Fruit fly (Drosophila melanogaster) whole organism, embryonic: ENCODE data around the gene CG15390.

ENCODE experiments used
- Aef1 ChIP-seq: fragments of 200-800 bp; sonication (Bioruptor generic); IDR thresholded peaks from 3 replicates; pipeline ENCODE4 v1.3.6; 2022; ENCODE audit warnings: missing biosample characterization, missing genetic modification characterization
- CG10565 ChIP-seq: fragments of 200-800 bp; sonication (Bioruptor generic); optimal IDR thresholded peaks from 3 replicates; lab custom pipeline; 2016; ENCODE audit warnings: missing biosample characterization, mild to moderate bottlenecking, missing genetic modification characterization
- CG10959 ChIP-seq: fragments of 200-800 bp; sonication (Bioruptor generic); IDR thresholded peaks from 2 replicates; pipeline ENCODE4 v1.3.6; 2022; ENCODE audit warnings: missing biosample characterization, missing genetic modification characterization
- CG12299 ChIP-seq: fragments of 200-800 bp; sonication (Bioruptor generic); optimal IDR thresholded peaks from 2 replicates; lab custom pipeline; 2018; ENCODE audit warnings: missing biosample characterization, mild to moderate bottlenecking, missing genetic modification characterization
- CG12391 ChIP-seq: fragments of 200-800 bp; sonication (Bioruptor generic); optimal IDR thresholded peaks from 3 replicates; lab custom pipeline; 2018; ENCODE audit warnings: missing biosample characterization, mild to moderate bottlenecking, missing genetic modification characterization, moderate library complexity
- CG13296 ChIP-seq: fragments of 200-800 bp; sonication (Bioruptor generic); optimal IDR thresholded peaks from 3 replicates; lab custom pipeline; 2018; ENCODE audit warnings: missing biosample characterization, mild to moderate bottlenecking, missing genetic modification characterization
- CG13424 ChIP-seq: fragments of 200-800 bp; sonication (Bioruptor generic); optimal IDR thresholded peaks from 2 replicates; lab custom pipeline; 2019; ENCODE audit warnings: missing biosample characterization, mild to moderate bottlenecking, missing genetic modification characterization, moderate library complexity
- CG1529 ChIP-seq: fragments of 200-800 bp; sonication (Bioruptor generic); optimal IDR thresholded peaks from 3 replicates; lab custom pipeline; 2018; ENCODE audit warnings: missing biosample characterization, missing genetic modification characterization
- CG15479 ChIP-seq: fragments of 200-800 bp; sonication (Bioruptor generic); optimal IDR thresholded peaks from 3 replicates; lab custom pipeline; 2019; ENCODE audit warnings: missing biosample characterization, mild to moderate bottlenecking, missing genetic modification characterization, moderate library complexity
- CG1647 ChIP-seq: fragments of 200-800 bp; sonication (Bioruptor generic); optimal IDR thresholded peaks from 3 replicates; lab custom pipeline; 2016; ENCODE audit warnings: missing biosample characterization, missing genetic modification characterization
- CG17328 ChIP-seq: fragments of 200-800 bp; sonication (Bioruptor generic); IDR thresholded peaks from 2 replicates; pipeline ENCODE4 v1.3.6; 2022; ENCODE audit warnings: missing biosample characterization, missing genetic modification characterization
- CG17361 ChIP-seq: fragments of 200-800 bp; sonication (Bioruptor generic); IDR thresholded peaks from 3 replicates; pipeline ENCODE4 v1.3.6; 2022; ENCODE audit warnings: missing biosample characterization, missing genetic modification characterization
- CG17385 ChIP-seq: fragments of 200-800 bp; sonication (Bioruptor generic); optimal IDR thresholded peaks from 3 replicates; lab custom pipeline; 2018; ENCODE audit warnings: missing biosample characterization, mild to moderate bottlenecking, missing genetic modification characterization
- CG1832 ChIP-seq: fragments of 200-800 bp; sonication (Bioruptor generic); optimal IDR thresholded peaks from 2 replicates; lab custom pipeline; 2017; ENCODE audit warnings: missing biosample characterization, mild to moderate bottlenecking, missing genetic modification characterization, inconsistent platforms
- CG18476 ChIP-seq: fragments of 200-800 bp; sonication (Bioruptor generic); optimal IDR thresholded peaks from 2 replicates; lab custom pipeline; 2016; ENCODE audit warnings: missing biosample characterization, mild to moderate bottlenecking, missing genetic modification characterization
- CG2202 ChIP-seq: fragments of 200-800 bp; sonication (Bioruptor generic); optimal IDR thresholded peaks from 2 replicates; lab custom pipeline; 2018; ENCODE audit warnings: missing biosample characterization, mild to moderate bottlenecking, missing genetic modification characterization
- CG30431 ChIP-seq: fragments of 200-800 bp; sonication (Bioruptor generic); optimal IDR thresholded peaks from 2 replicates; lab custom pipeline; 2017; ENCODE audit warnings: missing biosample characterization, missing genetic modification characterization
- CG3847 ChIP-seq: fragments of 200-800 bp; sonication (Bioruptor generic); IDR thresholded peaks from 2 replicates; pipeline ENCODE4 v1.3.6; 2022; ENCODE audit warnings: missing biosample characterization, missing genetic modification characterization
- CG4854 ChIP-seq: fragments of 200-800 bp; sonication (Bioruptor generic); optimal IDR thresholded peaks from 2 replicates; lab custom pipeline; 2016; ENCODE audit warnings: missing biosample characterization, missing genetic modification characterization, inconsistent platforms
- CG7963 ChIP-seq: fragments of 200-800 bp; sonication (Bioruptor generic); IDR thresholded peaks from 3 replicates; pipeline ENCODE4 v1.3.6; 2022; ENCODE audit warnings: missing biosample characterization, missing genetic modification characterization; ENCODE audit not compliant: partially characterized antibody
- Dip2 ChIP-seq: fragments of 200-800 bp; sonication (Bioruptor generic); IDR thresholded peaks from 2 replicates; pipeline ENCODE4 v1.3.6; 2022; ENCODE audit warnings: missing biosample characterization, missing genetic modification characterization
- Drgx ChIP-seq: fragments of 200-800 bp; sonication (Bioruptor generic); IDR thresholded peaks from 2 replicates; pipeline ENCODE4 v1.3.6; 2022; ENCODE audit warnings: missing biosample characterization, missing genetic modification characterization
- Fer1 ChIP-seq: fragments of 200-800 bp; sonication (Bioruptor generic); optimal IDR thresholded peaks from 2 replicates; lab custom pipeline; 2017; ENCODE audit warnings: missing biosample characterization, mild to moderate bottlenecking, missing genetic modification characterization
- Kr ChIP-seq: fragments of 200-800 bp; sonication (Bioruptor generic); optimal IDR thresholded peaks from 2 replicates; lab custom pipeline; 2017; ENCODE audit warnings: missing biosample characterization, mild to moderate bottlenecking, missing genetic modification characterization
- Lpt ChIP-seq: fragments of >200 bp; optimal IDR thresholded peaks from 2 replicates; lab custom pipeline; 2018; ENCODE audit warnings: missing biosample characterization, missing genetic modification characterization
- NC2α ChIP-seq: fragments of 200-800 bp; sonication (Bioruptor generic); optimal IDR thresholded peaks from 2 replicates; lab custom pipeline; 2016; ENCODE audit warnings: missing biosample characterization, missing genetic modification characterization
- Nf-YA ChIP-seq: fragments of 200-800 bp; sonication (Bioruptor generic); IDR thresholded peaks from 2 replicates; pipeline ENCODE4 v1.3.6; 2022; ENCODE audit warnings: missing biosample characterization, missing genetic modification characterization
- Optix ChIP-seq: fragments of 200-800 bp; sonication (Bioruptor generic); IDR thresholded peaks from 3 replicates; pipeline ENCODE4 v1.3.6; 2022; ENCODE audit warnings: missing biosample characterization, missing genetic modification characterization
- Rfx ChIP-seq: fragments of 200-800 bp; sonication (Bioruptor generic); IDR thresholded peaks from 2 replicates; pipeline ENCODE4 v1.3.6; 2022; ENCODE audit warnings: missing biosample characterization, missing genetic modification characterization
- Sry-δ ChIP-seq: fragments of 200-800 bp; sonication (Bioruptor generic); optimal IDR thresholded peaks from 2 replicates; lab custom pipeline; 2016; ENCODE audit warnings: missing biosample characterization, missing genetic modification characterization
- Taf1 ChIP-seq: fragments of 200-800 bp; sonication (Bioruptor generic); IDR thresholded peaks from 2 replicates; pipeline ENCODE4 v1.3.6; 2022; ENCODE audit warnings: missing biosample characterization, missing genetic modification characterization
- Xrp1 ChIP-seq: fragments of 200-800 bp; sonication (Bioruptor generic); IDR thresholded peaks from 2 replicates; pipeline ENCODE4 v1.3.6; 2022; ENCODE audit warnings: missing biosample characterization, missing genetic modification characterization
- abd-A ChIP-seq: fragments of 200-800 bp; sonication (Bioruptor generic); optimal IDR thresholded peaks from 3 replicates; lab custom pipeline; 2019; ENCODE audit warnings: missing biosample characterization, mild to moderate bottlenecking, missing genetic modification characterization, moderate library complexity
- ash1 ChIP-seq: fragments of 200-800 bp; sonication (Bioruptor generic); optimal IDR thresholded peaks from 2 replicates; lab custom pipeline; 2018; ENCODE audit warnings: missing biosample characterization, mild to moderate bottlenecking, missing genetic modification characterization
- dysf ChIP-seq: fragments of 200-800 bp; sonication (Bioruptor generic); IDR thresholded peaks from 3 replicates; pipeline ENCODE4 v1.3.6; 2022; ENCODE audit warnings: missing biosample characterization, missing genetic modification characterization
- fd102C ChIP-seq: fragments of 200-800 bp; sonication (Bioruptor generic); optimal IDR thresholded peaks from 2 replicates; lab custom pipeline; 2018; ENCODE audit warnings: missing biosample characterization, mild to moderate bottlenecking, missing genetic modification characterization, moderate library complexity
- ftz-f1 ChIP-seq: fragments of 200-800 bp; sonication (Bioruptor generic); optimal IDR thresholded peaks from 2 replicates; lab custom pipeline; 2016; ENCODE audit warnings: missing biosample characterization, missing genetic modification characterization
- gce ChIP-seq: fragments of 200-800 bp; sonication (Bioruptor generic); IDR thresholded peaks from 3 replicates; pipeline ENCODE4 v1.3.6; 2022; ENCODE audit warnings: missing biosample characterization, missing genetic modification characterization
- gfzf ChIP-seq: fragments of 200-800 bp; sonication (Bioruptor generic); optimal IDR thresholded peaks from 2 replicates; lab custom pipeline; 2016; ENCODE audit warnings: missing biosample characterization, mild to moderate bottlenecking, missing genetic modification characterization, moderate library complexity
- grn ChIP-seq: fragments of 200-800 bp; sonication (Bioruptor generic); optimal IDR thresholded peaks from 3 replicates; lab custom pipeline; 2017; ENCODE audit warnings: missing biosample characterization, missing genetic modification characterization
- gro ChIP-seq: fragments of 200-800 bp; sonication (Bioruptor generic); optimal IDR thresholded peaks from 2 replicates; lab custom pipeline; 2016; ENCODE audit warnings: missing biosample characterization, missing genetic modification characterization
- h ChIP-seq: fragments of >200 bp; optimal IDR thresholded peaks from 2 replicates; lab custom pipeline; 2017
- nau ChIP-seq: fragments of 200-800 bp; sonication (Bioruptor generic); optimal IDR thresholded peaks from 3 replicates; lab custom pipeline; 2017; ENCODE audit warnings: missing biosample characterization, mild to moderate bottlenecking, missing genetic modification characterization, missing genetic modification reagents
- nerfin-2 ChIP-seq: fragments of 200-800 bp; sonication (Bioruptor generic); IDR thresholded peaks from 2 replicates; pipeline ENCODE4 v1.3.6; 2022; ENCODE audit warnings: missing biosample characterization, missing genetic modification characterization; ENCODE audit not compliant: partially characterized antibody
- odd ChIP-seq: fragments of 200-800 bp; sonication (Bioruptor generic); optimal IDR thresholded peaks from 2 replicates; lab custom pipeline; 2017; ENCODE audit warnings: missing biosample characterization, mild to moderate bottlenecking, missing genetic modification characterization
- pb ChIP-seq: fragments of 200-800 bp; sonication (Bioruptor generic); optimal IDR thresholded peaks from 3 replicates; lab custom pipeline; 2016; ENCODE audit warnings: missing biosample characterization, missing genetic modification characterization
- ro ChIP-seq: fragments of 200-800 bp; sonication (Bioruptor generic); IDR thresholded peaks from 2 replicates; pipeline ENCODE4 v1.3.6; 2022; ENCODE audit warnings: missing biosample characterization, missing genetic modification characterization
- scrt ChIP-seq: fragments of 200-800 bp; sonication (Bioruptor generic); optimal IDR thresholded peaks from 2 replicates; lab custom pipeline; 2018; ENCODE audit warnings: missing biosample characterization, mild to moderate bottlenecking, missing genetic modification characterization, moderate library complexity
- sisA ChIP-seq: fragments of 200-800 bp; sonication (Bioruptor generic); IDR thresholded peaks from 2 replicates; pipeline ENCODE4 v1.3.6; 2022; ENCODE audit warnings: missing biosample characterization, missing genetic modification characterization
- twi ChIP-seq: fragments of 200-800 bp; optimal IDR thresholded peaks from 2 replicates; lab custom pipeline; 2019; ENCODE audit warnings: missing biosample characterization, mild to moderate bottlenecking, missing genetic modification characterization, moderate library complexity
- tx ChIP-seq: fragments of 200-800 bp; sonication (Bioruptor generic); optimal IDR thresholded peaks from 2 replicates; lab custom pipeline; 2016; ENCODE audit warnings: missing biosample characterization, missing genetic modification characterization
- zf30C ChIP-seq: fragments of 200-800 bp; sonication (Bioruptor generic); optimal IDR thresholded peaks from 3 replicates; lab custom pipeline; 2018; ENCODE audit warnings: missing biosample characterization, mild to moderate bottlenecking, missing genetic modification characterization

Gene CG15390

DNA sequence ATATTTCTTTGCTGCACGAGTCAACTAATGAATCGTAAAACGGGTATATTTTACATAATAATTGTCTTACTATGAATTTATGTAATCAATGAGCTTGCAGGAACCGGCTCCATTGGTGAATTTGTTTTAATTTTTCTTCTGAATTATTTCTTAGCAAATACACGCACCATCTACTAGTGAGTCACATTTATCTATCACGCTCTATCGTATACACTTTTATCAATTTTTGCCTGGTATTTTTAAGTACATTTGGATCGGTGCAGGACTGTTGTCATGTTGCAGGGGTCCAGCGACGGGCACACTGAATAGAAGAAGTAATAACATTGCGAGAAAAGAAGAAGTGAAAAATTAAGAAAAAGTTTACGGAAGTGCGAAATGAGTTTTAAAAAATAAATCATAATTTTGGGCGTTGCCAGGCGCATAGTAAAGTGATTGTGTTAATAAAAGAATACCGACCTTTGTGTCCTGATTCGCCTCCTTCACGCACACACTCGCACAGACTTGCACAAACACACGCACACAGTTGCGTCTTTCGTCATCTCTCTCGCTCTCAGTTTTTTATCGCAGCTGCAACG is 9.3 kb upstream of the CG15390 start, which contains the start of the genes Rab5 and Axud1:
TSS of gene Rab5 (minus strand) at position 197 of the 575 bp plus-strand sequence.
TSS of gene Axud1 (plus strand) at position 269 of the 575 bp plus-strand sequence.
- TF ChIP-seq ro (no peak), Optix (GFP tag; lab: Robert Waterston, UW) (no peak), dysf (no peak), tx (GFP tag; lab: Kevin White, UChicago) (no peak), sisA (GFP tag; lab: Robert Waterston, UW) (no peak), CG10959 (GFP tag; lab: Robert Waterston, UW) (no peak), Dip2 (GFP tag; lab: Robert Waterston, UW) (no peak), gce (no peak), scrt (no peak), Kr (no peak), zf30C (GFP tag; lab: Kevin White, UChicago) (no peak), Taf1 (GFP tag; lab: Robert Waterston, UW) (peak; percentile 9; the same call in 1 of the 2 replicates), Rfx (GFP tag; lab: Robert Waterston, UW) (peak; percentile 39; the same call in 1 of the 2 replicates), CG17328 (GFP tag; lab: Robert Waterston, UW) (no peak), h (lab: Kevin White, UChicago) (no peak), CG3847 (no peak), CG2202 (tag; lab: Kevin White, UChicago) (no peak), grn (GFP tag; lab: Kevin White, UChicago) (no peak), CG7963 (no peak), CG10565 (GFP tag; lab: Kevin White, UChicago) (no peak), Nf-YA (GFP tag; lab: Robert Waterston, UW) (no peak), CG1832 (GFP tag; lab: Kevin White, UChicago) (no peak), gro (GFP tag; lab: Kevin White, UChicago) (no peak), CG18476 (GFP tag; lab: Kevin White, UChicago) (no peak), fd102C (GFP tag; lab: Kevin White, UChicago) (no peak), Aef1 (GFP tag; lab: Robert Waterston, UW) (no peak), CG13424 (tag; lab: Kevin White, UChicago) (no peak), Xrp1 (peak; percentile 21; the same call in 1 of the 2 replicates), nau (GFP tag; lab: Kevin White, UChicago) (no peak), pb (GFP tag; lab: Kevin White, UChicago) (no peak), ash1 (no peak), CG13296 (GFP tag; lab: Kevin White, UChicago) (no peak), abd-A (tag; lab: Kevin White, UChicago) (no peak), Sry-δ (GFP tag; lab: Kevin White, UChicago) (peak; percentile 59), NC2α (GFP tag; lab: Kevin White, UChicago) (no peak), twi (tag; lab: Kevin White, UChicago) (no peak), CG30431 (no peak), gfzf (GFP tag; lab: Kevin White, UChicago) (peak; percentile 97), CG1529 (GFP tag; lab: Kevin White, UChicago) (no peak), CG17385 (peak; percentile 20), CG1647 (GFP tag; lab: Kevin White, UChicago) (no peak), Lpt (GFP tag; lab: Kevin White, UChicago) (no peak), nerfin-2 (GFP tag; lab: Robert Waterston, UW) (no peak), CG12299 (no peak), Drgx (GFP tag; lab: Robert Waterston, UW) (no peak), CG17361 (GFP tag; lab: Robert Waterston, UW) (peak; percentile 41; the same call in 1 of the 3 replicates), CG12391 (tag; lab: Kevin White, UChicago) (peak; percentile 18), Fer1 (GFP tag; lab: Kevin White, UChicago) (peak; percentile 19), ftz-f1 (GFP tag; lab: Kevin White, UChicago) (no peak), odd (GFP tag; lab: Kevin White, UChicago) (no peak), CG15479 (peak; percentile 94), CG4854 (GFP tag; lab: Kevin White, UChicago) (no peak)
